Fruit fly (Drosophila melanogaster) whole organism, prepupa: Measurements from ENCODE around the gene Jhbp16.

Experiments used
- Blimp-1 ChIP-seq: fragments of 200-800 bp; sonication (Bioruptor generic); optimal IDR thresholded peaks from 3 replicates; lab custom pipeline; 2017; ENCODE audit warnings: missing biosample characterization, missing genetic modification characterization, mild to moderate bottlenecking, moderate library complexity, missing genetic modification reagents
- CG10631 ChIP-seq: fragments of 200-800 bp; sonication (Bioruptor generic); optimal IDR thresholded peaks from 2 replicates; lab custom pipeline; 2016; ENCODE audit warnings: missing biosample characterization, missing genetic modification characterization
- CG10669 ChIP-seq: fragments of 200-800 bp; sonication (Bioruptor generic); optimal IDR thresholded peaks from 3 replicates; lab custom pipeline; 2018; ENCODE audit warnings: missing biosample characterization, mild to moderate bottlenecking, missing genetic modification characterization, moderate library complexity
- CG11294 ChIP-seq: fragments of 200-800 bp; sonication (Bioruptor generic); IDR thresholded peaks from 2 replicates; pipeline ENCODE4 v1.3.6; 2022; ENCODE audit warnings: missing biosample characterization, missing genetic modification characterization
- CG11762 ChIP-seq: fragments of 200-800 bp; sonication (Bioruptor generic); optimal IDR thresholded peaks from 3 replicates; lab custom pipeline; 2016; ENCODE audit warnings: missing biosample characterization, missing genetic modification characterization; ENCODE audit not compliant: insufficient read depth
- CG11902 ChIP-seq: fragments of 200-800 bp; sonication (Bioruptor generic); optimal IDR thresholded peaks from 3 replicates; lab custom pipeline; 2016; ENCODE audit warnings: missing biosample characterization, missing genetic modification characterization
- CG15336 ChIP-seq: fragments of 200-800 bp; sonication (Bioruptor generic); IDR thresholded peaks from 2 replicates; pipeline ENCODE4 v1.3.6; 2022; ENCODE audit warnings: missing biosample characterization, missing genetic modification characterization
- CG1621 ChIP-seq: fragments of 200-800 bp; sonication (Bioruptor generic); optimal IDR thresholded peaks from 3 replicates; lab custom pipeline; 2018; ENCODE audit warnings: missing biosample characterization, mild to moderate bottlenecking, missing genetic modification characterization
- CG16779 ChIP-seq: fragments of 200-800 bp; sonication (Bioruptor generic); optimal IDR thresholded peaks from 3 replicates; lab custom pipeline; 2017; ENCODE audit warnings: missing biosample characterization, mild to moderate bottlenecking, missing genetic modification characterization
- CG3032 ChIP-seq: fragments of 200-800 bp; optimal IDR thresholded peaks from 2 replicates; lab custom pipeline; 2019; ENCODE audit warnings: missing biosample characterization, mild to moderate bottlenecking, missing genetic modification characterization, moderate library complexity
- CG31627 ChIP-seq: fragments of 200-800 bp; sonication (Bioruptor generic); optimal IDR thresholded peaks from 3 replicates; lab custom pipeline; 2016; ENCODE audit warnings: missing biosample characterization, missing genetic modification characterization
- CG34406 ChIP-seq: fragments of 200-800 bp; sonication (Bioruptor generic); optimal IDR thresholded peaks from 3 replicates; lab custom pipeline; 2016; ENCODE audit warnings: missing biosample characterization, missing genetic modification characterization
- CG4318 ChIP-seq: fragments of 200-800 bp; sonication (Bioruptor generic); optimal IDR thresholded peaks from 3 replicates; lab custom pipeline; 2017; ENCODE audit warnings: missing biosample characterization, mild to moderate bottlenecking, missing genetic modification characterization
- CG6276 ChIP-seq: fragments of 200-800 bp; sonication (Bioruptor generic); optimal IDR thresholded peaks from 2 replicates; lab custom pipeline; 2017; ENCODE audit warnings: missing biosample characterization, mild to moderate bottlenecking, missing genetic modification characterization
- CG6792 ChIP-seq: fragments of 200-800 bp; sonication (Bioruptor generic); optimal IDR thresholded peaks from 3 replicates; lab custom pipeline; 2016; ENCODE audit warnings: missing biosample characterization, missing genetic modification characterization
- CG6808 ChIP-seq: fragments of 200-800 bp; sonication (Bioruptor generic); optimal IDR thresholded peaks from 3 replicates; lab custom pipeline; 2017; ENCODE audit warnings: missing biosample characterization, missing genetic modification characterization, mild to moderate bottlenecking, moderate library complexity, missing genetic modification reagents
- CG6854 ChIP-seq: fragments of 200-800 bp; sonication (Bioruptor generic); optimal IDR thresholded peaks from 2 replicates; lab custom pipeline; 2017; ENCODE audit warnings: missing biosample characterization, mild to moderate bottlenecking, missing genetic modification characterization
- CG7368 ChIP-seq: fragments of 200-800 bp; sonication (Bioruptor generic); optimal IDR thresholded peaks from 3 replicates; lab custom pipeline; 2016; ENCODE audit warnings: missing biosample characterization, missing genetic modification characterization
- CG8119 ChIP-seq: fragments of 200-800 bp; sonication (Bioruptor generic); IDR thresholded peaks from 3 replicates; pipeline ENCODE4 v1.3.6; 2022; ENCODE audit warnings: missing biosample characterization, missing genetic modification characterization
- CG8319 ChIP-seq: fragments of 200-800 bp; sonication (Bioruptor generic); optimal IDR thresholded peaks from 3 replicates; lab custom pipeline; 2016; ENCODE audit warnings: missing biosample characterization, missing genetic modification characterization
- CG9139 ChIP-seq: fragments of 200-800 bp; sonication (Bioruptor generic); optimal IDR thresholded peaks from 3 replicates; lab custom pipeline; 2017; ENCODE audit warnings: missing biosample characterization, mild to moderate bottlenecking, missing genetic modification characterization
- Eip75B ChIP-seq: fragments of 200-800 bp; sonication (Bioruptor generic); optimal IDR thresholded peaks from 3 replicates; lab custom pipeline; 2016; ENCODE audit warnings: missing biosample characterization, missing genetic modification characterization
- Eip93F ChIP-seq: fragments of 200-800 bp; sonication (Bioruptor generic); optimal IDR thresholded peaks from 2 replicates; lab custom pipeline; 2016; ENCODE audit warnings: missing biosample characterization, mild to moderate bottlenecking, missing genetic modification characterization
- Gug ChIP-seq: fragments of 200-800 bp; sonication (Bioruptor generic); IDR thresholded peaks from 2 replicates; pipeline ENCODE4 v1.3.6; 2022; ENCODE audit warnings: missing biosample characterization, missing genetic modification characterization
- Hr38 ChIP-seq: sonication (Bioruptor generic); optimal IDR thresholded peaks from 2 replicates; lab custom pipeline; 2016; ENCODE audit warnings: missing biosample characterization, missing genetic modification characterization
- Hr4 ChIP-seq: fragments of 200-800 bp; sonication (Bioruptor generic); optimal IDR thresholded peaks from 3 replicates; lab custom pipeline; 2016; ENCODE audit warnings: missing biosample characterization, missing genetic modification characterization
- Lpt ChIP-seq: fragments of 200-800 bp; sonication (Bioruptor generic); optimal IDR thresholded peaks from 3 replicates; lab custom pipeline; 2016; ENCODE audit warnings: missing biosample characterization, missing genetic modification characterization
- Met ChIP-seq: fragments of 200-800 bp; sonication (Bioruptor generic); optimal IDR thresholded peaks from 3 replicates; lab custom pipeline; 2016; ENCODE audit warnings: missing biosample characterization, missing genetic modification characterization
- Smox ChIP-seq: fragments of 200-800 bp; sonication (Bioruptor generic); optimal IDR thresholded peaks from 3 replicates; lab custom pipeline; 2016; ENCODE audit warnings: missing biosample characterization, missing genetic modification characterization
- Sox14 ChIP-seq: fragments of 200-800 bp; sonication (Bioruptor generic); optimal IDR thresholded peaks from 3 replicates; lab custom pipeline; 2016; ENCODE audit warnings: missing biosample characterization, missing genetic modification characterization
- Sox15 ChIP-seq: fragments of 200-800 bp; sonication (Bioruptor generic); optimal IDR thresholded peaks from 3 replicates; lab custom pipeline; 2016; ENCODE audit warnings: missing biosample characterization, missing genetic modification characterization
- achi ChIP-seq: fragments of 200-800 bp; sonication (Bioruptor generic); optimal IDR thresholded peaks from 3 replicates; lab custom pipeline; 2016; ENCODE audit warnings: missing biosample characterization, missing genetic modification characterization
- acj6 ChIP-seq: fragments of 200-800 bp; sonication (Bioruptor generic); optimal IDR thresholded peaks from 3 replicates; lab custom pipeline; 2016; ENCODE audit warnings: missing biosample characterization, missing genetic modification characterization
- dsx ChIP-seq: fragments of 200-800 bp; optimal IDR thresholded peaks from 3 replicates; lab custom pipeline; 2019; ENCODE audit warnings: missing biosample characterization, mild to moderate bottlenecking, missing genetic modification characterization, moderate library complexity; ENCODE audit not compliant: poor library complexity, severe bottlenecking
- eg ChIP-seq: fragments of 200-800 bp; sonication (Bioruptor generic); IDR thresholded peaks from 3 replicates; pipeline ENCODE4 v1.3.6; 2022; ENCODE audit warnings: missing biosample characterization, missing genetic modification characterization
- esn ChIP-seq: fragments of 200-800 bp; sonication (Bioruptor generic); optimal IDR thresholded peaks from 2 replicates; lab custom pipeline; 2016; ENCODE audit warnings: missing biosample characterization, mild to moderate bottlenecking, missing genetic modification characterization, moderate library complexity
- fd59A ChIP-seq: fragments of 200-800 bp; sonication (Bioruptor generic); optimal IDR thresholded peaks from 2 replicates; lab custom pipeline; 2017; ENCODE audit warnings: missing biosample characterization, mild to moderate bottlenecking, missing genetic modification characterization, missing genetic modification reagents
- fd85E ChIP-seq: fragments of 200-800 bp; sonication (Bioruptor generic); optimal IDR thresholded peaks from 3 replicates; lab custom pipeline; 2016; ENCODE audit warnings: missing biosample characterization, missing genetic modification characterization
- fkh ChIP-seq: fragments of 200-800 bp; sonication (Bioruptor generic); optimal IDR thresholded peaks from 3 replicates; lab custom pipeline; 2017; ENCODE audit warnings: missing biosample characterization, mild to moderate bottlenecking, missing genetic modification characterization, moderate library complexity
- lz ChIP-seq: fragments of 200-800 bp; sonication (Bioruptor generic); optimal IDR thresholded peaks from 3 replicates; lab custom pipeline; 2016; ENCODE audit warnings: missing biosample characterization, missing genetic modification characterization
- net ChIP-seq: fragments of 200-800 bp; sonication (Bioruptor generic); optimal IDR thresholded peaks from 3 replicates; lab custom pipeline; 2016; ENCODE audit warnings: missing biosample characterization, missing genetic modification characterization
- pdm3 ChIP-seq: fragments of 200-800 bp; sonication (Bioruptor generic); optimal IDR thresholded peaks from 3 replicates; lab custom pipeline; 2016; ENCODE audit warnings: missing biosample characterization, missing genetic modification characterization
- salr ChIP-seq, 2 experiments: fragments of 200-800 bp; sonication (Bioruptor generic); optimal IDR thresholded peaks; 3 replicates each; lab custom pipeline; 2016 to 2018; ENCODE audit warnings: missing biosample characterization in 2 of 2, missing genetic modification characterization in 2 of 2, mild to moderate bottlenecking in 1 of 2
- spab ChIP-seq: fragments of 200-800 bp; sonication (Bioruptor generic); optimal IDR thresholded peaks from 2 replicates; lab custom pipeline; 2017; ENCODE audit warnings: missing biosample characterization, mild to moderate bottlenecking, missing genetic modification characterization, missing genetic modification reagents
- ss ChIP-seq, 2 experiments: fragments of 200-800 bp; sonication (Bioruptor generic); optimal IDR thresholded peaks; 2 replicates in 1 of 2; 3 replicates in 1 of 2; lab custom pipeline; 2017 to 2018; ENCODE audit warnings: mild to moderate bottlenecking in 2 of 2, missing biosample characterization in 2 of 2, missing genetic modification characterization in 2 of 2, moderate library complexity in 1 of 2
- svp ChIP-seq: fragments of 200-800 bp; sonication (Bioruptor generic); peaks from one replicate; lab custom pipeline; 2016; ENCODE audit warnings: missing biosample characterization, missing genetic modification characterization
- topi ChIP-seq: fragments of 200-800 bp; sonication (Bioruptor generic); optimal IDR thresholded peaks from 3 replicates; lab custom pipeline; 2016; ENCODE audit warnings: missing biosample characterization, missing genetic modification characterization

Jhbp16 gene

dm6 chr3R:21618299-21619116 is 45.7 kb upstream of the Jhbp16 start (continued):
- TF ChIP-seq CG31627 (GFP tag; lab: Kevin White, UChicago) (no peak), CG11902 (GFP tag; lab: Kevin White, UChicago) (no peak), CG8319 (GFP tag; lab: Kevin White, UChicago) (no peak), CG9139 (GFP tag; lab: Kevin White, UChicago) (peak; percentile 33), topi (GFP tag; lab: Kevin White, UChicago) (no peak), fd85E (GFP tag; lab: Kevin White, UChicago) (no peak), Hr4 (GFP tag; lab: Kevin White, UChicago) (no peak), salr (GFP tag; optimal IDR thresholded peaks at IDR 0.05; lab: Kevin White, UChicago) (peak; percentile 8 to 61), lz (no peak)
- TF ChIP-seq, all 60 proteins: peak for 20

dm6 chr3R:21619117-21619650 is 45.0 kb upstream of the Jhbp16 start, which contains the start of gene InR:
InR (minus strand) TSS chr3R:21619321.
- peak; percentile 56 for TF ChIP-seq dsx (GFP tag; lab: Kevin White, UChicago)
- TF ChIP-seq CG31627 (GFP tag; lab: Kevin White, UChicago), result peak; percentile 82
- TF ChIP-seq lz, result peak; percentile 79
- no peak for TF ChIP-seq CG6276 (GFP tag; lab: Kevin White, UChicago)
- TF ChIP-seq pdm3 (GFP tag; lab: Kevin White, UChicago), result peak; percentile 55
- no peak for TF ChIP-seq CG15336
- TF ChIP-seq CG11294, result no peak
- peak; percentile 77 for TF ChIP-seq CG6854
- TF ChIP-seq svp (GFP tag; lab: Kevin White, UChicago), result peak; percentile 87
- peak; percentile 66 for TF ChIP-seq Sox14 (GFP tag; lab: Kevin White, UChicago)
- TF ChIP-seq CG1621 (tag; lab: Kevin White, UChicago), result peak; percentile 40
- TF ChIP-seq spab, result peak; percentile 19
- peak; percentile 60 to 68 for TF ChIP-seq ss (GFP tag; optimal IDR thresholded peaks at IDR 0.05; lab: Kevin White, UChicago)
- peak; percentile 55 for TF ChIP-seq CG9139 (GFP tag; lab: Kevin White, UChicago)
- TF ChIP-seq Gug (GFP tag; lab: Robert Waterston, UW), result no peak
- peak; percentile 66 for TF ChIP-seq CG7368 (GFP tag; lab: Kevin White, UChicago)
- peak; percentile 67 for TF ChIP-seq Eip75B (GFP tag; lab: Kevin White, UChicago)
- TF ChIP-seq achi, result peak; percentile 53
- peak; percentile 22 for TF ChIP-seq CG16779 (tag; lab: Kevin White, UChicago)
- TF ChIP-seq topi (GFP tag; lab: Kevin White, UChicago), result peak; percentile 65
- TF ChIP-seq fd59A, result no peak
- peak; percentile 78 for TF ChIP-seq fkh (GFP tag; lab: Kevin White, UChicago)
- peak; percentile 16 for TF ChIP-seq CG3032 (tag; lab: Kevin White, UChicago)
- TF ChIP-seq eg (GFP tag; lab: Robert Waterston, UW), result no peak
- TF ChIP-seq CG4318, result no peak
- TF ChIP-seq Blimp-1 (GFP tag; lab: Kevin White, UChicago), result peak; percentile 3
- no peak for TF ChIP-seq CG8119 (GFP tag; lab: Robert Waterston, UW)
- TF ChIP-seq Lpt (GFP tag; lab: Kevin White, UChicago), result peak; percentile 46
- TF ChIP-seq esn (GFP tag; lab: Kevin White, UChicago), result peak; percentile 79
- TF ChIP-seq CG6808, result no peak
- peak; percentile 64 for TF ChIP-seq net (GFP tag; lab: Kevin White, UChicago)
- peak; percentile 45 for TF ChIP-seq CG11902 (GFP tag; lab: Kevin White, UChicago)
- TF ChIP-seq Met, result peak; percentile 73
- TF ChIP-seq Smox, result peak; percentile 60
- peak; percentile 60 for TF ChIP-seq CG6792 (GFP tag; lab: Kevin White, UChicago)
- no peak for TF ChIP-seq Eip93F (GFP tag; lab: Kevin White, UChicago)
- TF ChIP-seq acj6, result peak; percentile 49
- TF ChIP-seq CG10631 (GFP tag; lab: Kevin White, UChicago), result peak; percentile 37
- TF ChIP-seq CG11762 (GFP tag; lab: Kevin White, UChicago), result no peak
- TF ChIP-seq Hr38 (GFP tag; lab: Kevin White, UChicago), result no peak
- peak; percentile 35 for TF ChIP-seq CG34406 (GFP tag; lab: Kevin White, UChicago)
- TF ChIP-seq Sox15 (GFP tag; lab: Kevin White, UChicago), result no peak
- peak; percentile 11 for TF ChIP-seq CG10669 (GFP tag; lab: Kevin White, UChicago)
